Worm (Caenorhabditis elegans) whole organism, L1 larva: ENCODE results near the gene clec-57.

ENCODE experiments used
- ama-1 ChIP-seq: fragments of 150-350 bp; optimal IDR thresholded peaks from 2 replicates; lab custom pipeline; 2014
- ces-1 ChIP-seq: fragments of 150-350 bp; optimal IDR thresholded peaks from 2 replicates; lab custom pipeline; 2014; ENCODE audit warnings: missing biosample characterization, missing genetic modification reagents, missing genetic modification characterization
- fkh-4 ChIP-seq: sonication (generic microtip); optimal IDR thresholded peaks from 2 replicates; lab custom pipeline; 2016; ENCODE audit warnings: missing compliant biosample characterization, missing genetic modification characterization, borderline replicate concordance
- fos-1 ChIP-seq: fragments of 150-350 bp; optimal IDR thresholded peaks from 2 replicates; lab custom pipeline; 2014; ENCODE audit warnings: missing biosample characterization, missing genetic modification characterization
- hlh-4 ChIP-seq: sonication (generic microtip); optimal IDR thresholded peaks from 2 replicates; lab custom pipeline; 2016; ENCODE audit warnings: mild to moderate bottlenecking, missing genetic modification characterization, missing compliant biosample characterization
- nhr-12 ChIP-seq: sonication (generic microtip); optimal IDR thresholded peaks from 2 replicates; lab custom pipeline; 2017; ENCODE audit warnings: missing biosample characterization, missing genetic modification characterization
- nhr-76 ChIP-seq: sonication (generic microtip); optimal IDR thresholded peaks from 2 replicates; lab custom pipeline; 2017; ENCODE audit warnings: missing biosample characterization, missing genetic modification characterization
- nhr-90 ChIP-seq: sonication (generic microtip); optimal IDR thresholded peaks from 2 replicates; lab custom pipeline; 2016; ENCODE audit warnings: mild to moderate bottlenecking, missing genetic modification characterization, missing compliant biosample characterization; ENCODE audit not compliant: poor library complexity
- snpc-4 ChIP-seq: fragments of 150-350 bp; optimal IDR thresholded peaks from 2 replicates; lab custom pipeline; 2014; ENCODE audit warnings: missing biosample characterization, missing genetic modification characterization
- tbx-2 ChIP-seq: sonication (generic microtip); optimal IDR thresholded peaks from 2 replicates; lab custom pipeline; 2016; ENCODE audit warnings: missing genetic modification characterization, missing compliant biosample characterization
- unc-130 ChIP-seq: fragments of 150-350 bp; optimal IDR thresholded peaks from 2 replicates; lab custom pipeline; 2017; ENCODE audit warnings: missing biosample characterization, missing genetic modification characterization, inconsistent platforms
- xbp-1 ChIP-seq: sonication (generic microtip); optimal IDR thresholded peaks from 2 replicates; lab custom pipeline; 2016; ENCODE audit warnings: missing genetic modification characterization, missing compliant biosample characterization
- zag-1 ChIP-seq: fragments of 150-350 bp; optimal IDR thresholded peaks from 2 replicates; lab custom pipeline; 2014; ENCODE audit warnings: missing biosample characterization, missing genetic modification characterization
- ztf-11 ChIP-seq, 2 experiments: sonication (generic microtip); optimal IDR thresholded peaks; 2 replicates each; lab custom pipeline; 2016 to 2017; ENCODE audit warnings: missing genetic modification characterization in 2 of 2, missing biosample characterization in 1 of 2, missing compliant biosample characterization in 1 of 2

- TF ChIP-seq hlh-4 (tag; lab: Kevin White, UChicago) (no peak), zag-1 (no peak), ama-1 (lab: Kevin White, UChicago) (no peak), snpc-4 (no peak), xbp-1 (tag; lab: Kevin White, UChicago) (no peak), fkh-4 (tag; lab: Kevin White, UChicago) (no peak), fos-1 (tag; lab: Kevin White, UChicago) (no peak), nhr-90 (tag; lab: Kevin White, UChicago) (no peak), nhr-12 (tag; lab: Kevin White, UChicago) (no peak), unc-130 (no peak), tbx-2 (tag; lab: Kevin White, UChicago) (no peak), ztf-11 (tag; optimal IDR thresholded peaks at IDR 0.05; lab: Kevin White, UChicago) (no peak), nhr-76 (tag; lab: Kevin White, UChicago) (no peak), ces-1 (GFP tag; lab: Kevin White, UChicago) (no peak)
These were observed 11.5 kb downstream of the clec-57 start for ce11 chrV:14480533-14480932.
